Worm (Caenorhabditis elegans) whole organism, young adult: ENCODE measurements around the gene ZK1037.6.

Source experiments
- B0035.1 ChIP-seq: sonication (generic microtip); optimal IDR thresholded peaks from 2 replicates; lab custom pipeline; 2016; ENCODE audit warnings: missing genetic modification characterization, mild to moderate bottlenecking, missing compliant biosample characterization, missing genotype, missing genetic modification reagents
- B0336.3 ChIP-seq: fragments of 200-800 bp; sonication (Bioruptor generic); IDR thresholded peaks from 2 replicates; pipeline ENCODE4 v1.3.6; 2022; ENCODE audit warnings: missing genetic modification characterization, missing compliant biosample characterization
- F22D6.2 ChIP-seq: sonication (generic microtip); optimal IDR thresholded peaks from 2 replicates; lab custom pipeline; 2016; ENCODE audit warnings: mild to moderate bottlenecking, missing genetic modification characterization, missing compliant biosample characterization
- K12H6.12 ChIP-seq: fragments of 200-800 bp; sonication (Bioruptor generic); optimal IDR thresholded peaks from 2 replicates; lab custom pipeline; 2018; ENCODE audit warnings: mild to moderate bottlenecking, missing genetic modification characterization, missing compliant biosample characterization
- Y67H2A.10 ChIP-seq: fragments of 200-800 bp; sonication (Bioruptor generic); conservative IDR thresholded peaks from 2 replicates; pipeline ENCODE4 v1.3.6; 2022; ENCODE audit warnings: missing genetic modification reagents, missing genetic modification characterization, missing compliant biosample characterization
- ZK185.1 ChIP-seq: sonication (generic microtip); optimal IDR thresholded peaks from 2 replicates; lab custom pipeline; 2016; ENCODE audit warnings: mild to moderate bottlenecking, missing genetic modification characterization, missing compliant biosample characterization; ENCODE audit not compliant: poor library complexity, severe bottlenecking
- ama-1 ChIP-seq, 3 experiments: fragments of 150-350 bp in 1 of 3; sonication (generic microtip) in 2 of 3; optimal IDR thresholded peaks; 2 replicates each; lab custom pipeline; 2014 to 2018; ENCODE audit warnings: missing biosample characterization in 2 of 3, missing genetic modification characterization in 2 of 3, missing genetic modification reagents in 2 of 3
- attf-5 ChIP-seq: fragments of 200-800 bp; sonication (Bioruptor generic); optimal IDR thresholded peaks from 2 replicates; lab custom pipeline; 2018; ENCODE audit warnings: mild to moderate bottlenecking, missing genetic modification characterization, missing compliant biosample characterization
- ceh-100 ChIP-seq: fragments of 200-800 bp; sonication (Bioruptor generic); IDR thresholded peaks from 2 replicates; pipeline ENCODE4 v1.3.6; 2022; ENCODE audit warnings: missing genetic modification reagents, missing genetic modification characterization, missing compliant biosample characterization
- ceh-40 ChIP-seq: fragments of 200-800 bp; sonication (Bioruptor generic); IDR thresholded peaks from 2 replicates; pipeline ENCODE4 v1.3.6; 2022; ENCODE audit warnings: missing genetic modification characterization, missing compliant biosample characterization
- unc-62 ChIP-seq: fragments of 150-350 bp; optimal IDR thresholded peaks from 2 replicates; lab custom pipeline; 2014; ENCODE audit warnings: missing biosample characterization, missing genetic modification reagents, missing genetic modification characterization
- ztf-18 ChIP-seq: sonication (generic microtip); optimal IDR thresholded peaks from 2 replicates; lab custom pipeline; 2016; ENCODE audit warnings: missing genotype, mild to moderate bottlenecking, missing genetic modification characterization, missing compliant biosample characterization
- ztf-25 ChIP-seq: fragments of 200-800 bp; sonication (Bioruptor generic); IDR thresholded peaks from 2 replicates; pipeline ENCODE4 v1.3.6; 2022; ENCODE audit warnings: missing genetic modification reagents, missing genetic modification characterization, missing compliant biosample characterization

ce11 chrV:15376223-15376622 lies 48.6 kb upstream of the ZK1037.6 start, which contains the start of gene srh-52:
- TF ChIP-seq ZK185.1 (tag; lab: Kevin White, UChicago) (no peak), ama-1 (optimal IDR thresholded peaks at IDR 0.05; lab: Kevin White, UChicago) (no peak), ama-1 (GFP tag; optimal IDR thresholded peaks at IDR 0.05; lab: Kevin White, UChicago) (no peak), ceh-100 (GFP tag; lab: Robert Waterston, UW) (no peak), ztf-18 (no peak), ztf-25 (no peak), K12H6.12 (tag; lab: Kevin White, UChicago) (no peak), B0336.3 (GFP tag; lab: Robert Waterston, UW) (no peak), Y67H2A.10 (GFP tag; lab: Robert Waterston, UW) (no peak), unc-62 (GFP tag; lab: Kevin White, UChicago) (no peak), attf-5 (no peak), F22D6.2 (no peak), B0035.1 (tag; lab: Kevin White, UChicago) (no peak), ceh-40 (GFP tag; lab: Robert Waterston, UW) (no peak)
